Worm (Caenorhabditis elegans) whole organism, early embryonic: ENCODE results near the gene C55C3.4.

Experiments used
- F13C5.2 ChIP-seq: sonication (generic microtip); optimal IDR thresholded peaks from 2 replicates; lab custom pipeline; 2017; ENCODE audit warnings: mild to moderate bottlenecking, missing genetic modification characterization, inconsistent platforms, missing compliant biosample characterization
- aly-1 ChIP-seq: sonication (generic microtip); optimal IDR thresholded peaks from 2 replicates; lab custom pipeline; 2016; ENCODE audit warnings: missing genetic modification characterization, missing compliant biosample characterization
- ama-1 ChIP-seq: fragments of 150-350 bp; optimal IDR thresholded peaks from 2 replicates; lab custom pipeline; 2014
- ceh-13 ChIP-seq: fragments of 200-800 bp; sonication (Bioruptor generic); optimal IDR thresholded peaks from 2 replicates; lab custom pipeline; 2018; ENCODE audit warnings: mild to moderate bottlenecking, missing genetic modification characterization, missing compliant biosample characterization
- ceh-36 ChIP-seq: sonication (generic microtip); optimal IDR thresholded peaks from 2 replicates; lab custom pipeline; 2016; ENCODE audit warnings: missing genetic modification characterization, inconsistent platforms, missing compliant biosample characterization
- ets-7 ChIP-seq: sonication (generic microtip); optimal IDR thresholded peaks from 2 replicates; lab custom pipeline; 2016; ENCODE audit warnings: missing genotype, missing genetic modification characterization, missing compliant biosample characterization
- hnd-1 ChIP-seq: sonication (generic microtip); optimal IDR thresholded peaks from 2 replicates; lab custom pipeline; 2016; ENCODE audit warnings: missing genetic modification characterization, missing compliant biosample characterization
- pes-1 ChIP-seq: fragments of 200-800 bp; sonication (Bioruptor generic); IDR thresholded peaks from 2 replicates; pipeline ENCODE4 v1.3.6; 2022; ENCODE audit warnings: missing genetic modification reagents, missing genetic modification characterization, missing compliant biosample characterization
- scrt-1 ChIP-seq: fragments of 200-800 bp; sonication (Bioruptor generic); IDR thresholded peaks from 2 replicates; pipeline ENCODE4 v1.3.6; 2022; ENCODE audit warnings: missing genetic modification characterization, missing compliant biosample characterization
- tbx-37 ChIP-seq: fragments of 200-800 bp; sonication (Bioruptor generic); conservative IDR thresholded peaks from 2 replicates; pipeline ENCODE4 v1.3.6; 2022; ENCODE audit warnings: missing genetic modification reagents, missing genetic modification characterization, missing compliant biosample characterization

DNA sequence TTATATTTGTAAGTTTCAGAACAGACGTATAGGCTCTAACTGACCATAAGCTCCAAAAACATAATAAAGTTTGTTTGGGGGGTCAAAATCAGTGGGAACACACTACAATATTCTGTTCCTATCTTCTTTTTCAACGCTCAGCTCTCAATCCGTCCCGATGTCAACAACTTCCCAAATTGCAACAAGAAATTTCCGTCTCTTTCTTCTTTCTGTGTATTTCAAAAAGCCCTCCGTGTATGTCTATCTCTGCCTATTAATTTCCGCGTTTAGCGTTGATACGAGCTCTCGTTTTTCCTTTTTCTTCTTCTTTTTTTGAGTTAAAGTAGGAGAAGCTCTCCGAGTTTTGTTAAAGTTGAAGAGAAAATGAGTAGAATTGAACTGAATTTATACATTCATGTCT lies 45.7 kb upstream of the C55C3.4 start:
- TF ChIP-seq ets-7 (tag; lab: Kevin White, UChicago) (no peak), F13C5.2 (tag; lab: Kevin White, UChicago) (no peak), aly-1 (tag; lab: Kevin White, UChicago) (no peak), ama-1 (lab: Kevin White, UChicago) (no peak), ceh-36 (tag; lab: Kevin White, UChicago) (no peak), tbx-37 (GFP tag; lab: Robert Waterston, UW) (no peak), hnd-1 (tag; lab: Kevin White, UChicago) (no peak), ceh-13 (GFP tag; lab: Kevin White, UChicago) (no peak), pes-1 (no peak), scrt-1 (GFP tag; lab: Robert Waterston, UW) (no peak)
